Worm (Caenorhabditis elegans) whole organism, young adult: Measurements from ENCODE around the gene him-5.

Experiments
- B0261.1 ChIP-seq: sonication (generic microtip); optimal IDR thresholded peaks from 2 replicates; lab custom pipeline; 2016; ENCODE audit warnings: mild to moderate bottlenecking, missing genetic modification characterization, moderate library complexity, missing compliant biosample characterization
- B0336.3 ChIP-seq: fragments of 200-800 bp; sonication (Bioruptor generic); IDR thresholded peaks from 2 replicates; pipeline ENCODE4 v1.3.6; 2022; ENCODE audit warnings: missing genetic modification characterization, missing compliant biosample characterization
- C17E4.6 ChIP-seq: fragments of 200-800 bp; sonication (Bioruptor generic); IDR thresholded peaks from 2 replicates; pipeline ENCODE4 v1.3.6; 2022; ENCODE audit warnings: missing genetic modification reagents, missing genetic modification characterization, missing compliant biosample characterization
- F33H1.4 ChIP-seq: fragments of 200-800 bp; sonication (Bioruptor generic); IDR thresholded peaks from 2 replicates; pipeline ENCODE4 v1.3.6; 2022; ENCODE audit warnings: missing genetic modification reagents, missing genetic modification characterization, missing compliant biosample characterization
- F37B4.10 ChIP-seq: fragments of 200-800 bp; sonication (Bioruptor generic); IDR thresholded peaks from 2 replicates; pipeline ENCODE4 v1.3.6; 2022; ENCODE audit warnings: missing genetic modification characterization, missing compliant biosample characterization
- F39B2.1 ChIP-seq: fragments of 200-800 bp; sonication (Bioruptor generic); IDR thresholded peaks from 2 replicates; pipeline ENCODE4 v1.3.6; 2022; ENCODE audit warnings: missing genetic modification reagents, missing genetic modification characterization, missing compliant biosample characterization
- F49E8.2 ChIP-seq: sonication (generic microtip); optimal IDR thresholded peaks from 3 replicates; lab custom pipeline; 2017; ENCODE audit warnings: missing genetic modification characterization, mild to moderate bottlenecking, missing compliant biosample characterization, antibody characterized with exemption, moderate library complexity; ENCODE audit not compliant: insufficient read depth
- F52B5.7 ChIP-seq: sonication (generic microtip); optimal IDR thresholded peaks from 2 replicates; lab custom pipeline; 2016; ENCODE audit warnings: mild to moderate bottlenecking, missing genetic modification characterization, missing compliant biosample characterization
- F55B11.4 ChIP-seq: sonication (generic microtip); optimal IDR thresholded peaks from 2 replicates; lab custom pipeline; 2016; ENCODE audit warnings: missing compliant biosample characterization, missing genetic modification characterization, borderline replicate concordance; ENCODE audit not compliant: insufficient read depth
- F57C9.4 ChIP-seq: sonication (generic microtip); optimal IDR thresholded peaks from 2 replicates; lab custom pipeline; 2017; ENCODE audit warnings: mild to moderate bottlenecking, missing genetic modification characterization, missing compliant biosample characterization
- K11D2.4 ChIP-seq: fragments of 200-800 bp; sonication (Bioruptor generic); IDR thresholded peaks from 2 replicates; pipeline ENCODE4 v1.3.6; 2022; ENCODE audit warnings: missing genetic modification reagents, missing genetic modification characterization, missing compliant biosample characterization
- K12H6.12 ChIP-seq: fragments of 200-800 bp; sonication (Bioruptor generic); optimal IDR thresholded peaks from 2 replicates; lab custom pipeline; 2018; ENCODE audit warnings: mild to moderate bottlenecking, missing genetic modification characterization, missing compliant biosample characterization
- T26A5.8 ChIP-seq: sonication (generic microtip); optimal IDR thresholded peaks from 2 replicates; lab custom pipeline; 2016; ENCODE audit warnings: missing genetic modification characterization, missing compliant biosample characterization
- aptf-2 ChIP-seq: fragments of 200-800 bp; sonication (Bioruptor generic); conservative IDR thresholded peaks from 2 replicates; pipeline ENCODE4 v1.3.6; 2022; ENCODE audit warnings: missing genetic modification reagents, missing genetic modification characterization, missing compliant biosample characterization
- atf-7 ChIP-seq: sonication (generic microtip); optimal IDR thresholded peaks from 2 replicates; lab custom pipeline; 2017; ENCODE audit warnings: mild to moderate bottlenecking, missing genetic modification characterization, missing compliant biosample characterization
- attf-3 ChIP-seq: fragments of 200-800 bp; sonication (Bioruptor generic); conservative IDR thresholded peaks from 2 replicates; pipeline ENCODE4 v1.3.6; 2022; ENCODE audit warnings: missing genetic modification reagents, missing genetic modification characterization, missing compliant biosample characterization
- bed-2 ChIP-seq: fragments of 200-800 bp; sonication (Bioruptor generic); IDR thresholded peaks from 2 replicates; pipeline ENCODE4 v1.3.6; 2022; ENCODE audit warnings: missing genetic modification reagents, missing genetic modification characterization, missing compliant biosample characterization
- dox-1 ChIP-seq: fragments of 200-800 bp; sonication (Bioruptor generic); IDR thresholded peaks from 2 replicates; pipeline ENCODE4 v1.3.6; 2022; ENCODE audit warnings: missing genetic modification reagents, missing genetic modification characterization, missing compliant biosample characterization
- dpl-1 ChIP-seq: fragments of 150-350 bp; optimal IDR thresholded peaks from 2 replicates; lab custom pipeline; 2014; ENCODE audit warnings: missing biosample characterization, missing genetic modification reagents, missing genetic modification characterization
- ekl-4 ChIP-seq: fragments of 200-800 bp; sonication (Bioruptor generic); IDR thresholded peaks from 2 replicates; pipeline ENCODE4 v1.3.6; 2022; ENCODE audit warnings: missing genetic modification reagents, missing genetic modification characterization, missing compliant biosample characterization
- hlh-26 ChIP-seq: fragments of 200-800 bp; sonication (Bioruptor generic); conservative IDR thresholded peaks from 2 replicates; pipeline ENCODE4 v1.3.6; 2022; ENCODE audit warnings: missing genetic modification reagents, missing genetic modification characterization, missing compliant biosample characterization
- hmg-20 ChIP-seq: fragments of 200-800 bp; sonication (Bioruptor generic); IDR thresholded peaks from 2 replicates; pipeline ENCODE4 v1.3.6; 2022; ENCODE audit warnings: missing genetic modification reagents, missing genetic modification characterization, missing compliant biosample characterization
- hrde-1 ChIP-seq: sonication (generic microtip); optimal IDR thresholded peaks from 2 replicates; lab custom pipeline; 2016; ENCODE audit warnings: missing genetic modification characterization, mild to moderate bottlenecking, missing compliant biosample characterization, moderate library complexity, missing genotype, missing genetic modification reagents, borderline replicate concordance
- hsf-1 ChIP-seq: fragments of 200-800 bp; sonication (Bioruptor generic); IDR thresholded peaks from 2 replicates; pipeline ENCODE4 v1.3.6; 2022; ENCODE audit warnings: missing genetic modification reagents, missing genetic modification characterization, missing compliant biosample characterization
- lag-1 ChIP-seq: fragments of 200-800 bp; sonication (Bioruptor generic); IDR thresholded peaks from 2 replicates; pipeline ENCODE4 v1.3.6; 2022; ENCODE audit warnings: missing genetic modification reagents, missing genetic modification characterization, missing compliant biosample characterization
- madf-8 ChIP-seq: fragments of 200-800 bp; sonication (Bioruptor generic); conservative IDR thresholded peaks from 2 replicates; pipeline ENCODE4 v1.3.6; 2022; ENCODE audit warnings: missing genetic modification reagents, missing genetic modification characterization, missing compliant biosample characterization
- mcd-1 ChIP-seq: fragments of 200-800 bp; sonication (Bioruptor generic); IDR thresholded peaks from 2 replicates; pipeline ENCODE4 v1.3.6; 2022; ENCODE audit warnings: missing genetic modification reagents, missing genetic modification characterization, missing compliant biosample characterization
- mel-28 ChIP-seq: sonication (generic microtip); optimal IDR thresholded peaks from 2 replicates; lab custom pipeline; 2016; ENCODE audit warnings: borderline replicate concordance, mild to moderate bottlenecking, missing genetic modification characterization, missing compliant biosample characterization
- nfya-2 ChIP-seq: fragments of 200-800 bp; sonication (Bioruptor generic); IDR thresholded peaks from 2 replicates; pipeline ENCODE4 v1.3.6; 2022; ENCODE audit warnings: missing genetic modification reagents, missing genetic modification characterization, missing compliant biosample characterization
- nhr-27 ChIP-seq: fragments of 200-800 bp; sonication (Bioruptor generic); optimal IDR thresholded peaks from 2 replicates; lab custom pipeline; 2018; ENCODE audit warnings: mild to moderate bottlenecking, missing genetic modification characterization, moderate library complexity, missing compliant biosample characterization
- nhr-80 ChIP-seq: sonication (generic microtip); optimal IDR thresholded peaks from 2 replicates; lab custom pipeline; 2016; ENCODE audit warnings: missing genetic modification characterization, missing compliant biosample characterization
- nhr-90 ChIP-seq: sonication (generic microtip); optimal IDR thresholded peaks from 2 replicates; lab custom pipeline; 2016; ENCODE audit warnings: missing genotype, mild to moderate bottlenecking, missing genetic modification characterization, missing compliant biosample characterization
- rec-8 ChIP-seq, 2 experiments: sonication (generic microtip); optimal IDR thresholded peaks; 2 replicates each; lab custom pipeline; 2016; ENCODE audit warnings: mild to moderate bottlenecking in 2 of 2, missing genetic modification characterization in 2 of 2, missing genetic modification reagents in 2 of 2, missing genotype in 2 of 2, missing biosample characterization in 1 of 2, missing compliant biosample characterization in 1 of 2, moderate library complexity in 1 of 2
- repo-1 ChIP-seq: sonication (generic microtip); optimal IDR thresholded peaks from 2 replicates; lab custom pipeline; 2017; ENCODE audit warnings: mild to moderate bottlenecking, missing genetic modification characterization, missing compliant biosample characterization
- sea-2 ChIP-seq: fragments of 200-800 bp; sonication (Bioruptor generic); IDR thresholded peaks from 2 replicates; pipeline ENCODE4 v1.3.6; 2022; ENCODE audit warnings: missing genetic modification characterization, missing compliant biosample characterization
- snpc-1.1 ChIP-seq: sonication (generic microtip); optimal IDR thresholded peaks from 2 replicates; lab custom pipeline; 2017; ENCODE audit warnings: missing genetic modification characterization, mild to moderate bottlenecking, missing compliant biosample characterization, antibody characterized with exemption, moderate library complexity, missing genotype, missing genetic modification reagents; ENCODE audit not compliant: insufficient read depth
- somi-1 ChIP-seq: fragments of 200-800 bp; sonication (Bioruptor generic); optimal IDR thresholded peaks from 2 replicates; lab custom pipeline; 2018; ENCODE audit warnings: mild to moderate bottlenecking, missing genetic modification characterization, missing compliant biosample characterization
- tlf-1 ChIP-seq: fragments of 200-800 bp; sonication (Bioruptor generic); optimal IDR thresholded peaks from 2 replicates; lab custom pipeline; 2018; ENCODE audit warnings: mild to moderate bottlenecking, missing genetic modification characterization, missing compliant biosample characterization
- unc-130 ChIP-seq: sonication (generic microtip); optimal IDR thresholded peaks from 2 replicates; lab custom pipeline; 2016; ENCODE audit warnings: missing genetic modification reagents, missing genetic modification characterization, missing compliant biosample characterization
- xnd-1 ChIP-seq: sonication (generic microtip); optimal IDR thresholded peaks from 2 replicates; lab custom pipeline; 2016; ENCODE audit warnings: missing genotype, missing genetic modification reagents, missing genetic modification characterization, missing compliant biosample characterization
- zfh-2 ChIP-seq: fragments of 200-800 bp; sonication (Bioruptor generic); conservative IDR thresholded peaks from 2 replicates; pipeline ENCODE4 v1.3.6; 2022; ENCODE audit warnings: missing genetic modification reagents, missing genetic modification characterization, missing compliant biosample characterization
- ztf-18 ChIP-seq: sonication (generic microtip); optimal IDR thresholded peaks from 2 replicates; lab custom pipeline; 2016; ENCODE audit warnings: missing genotype, mild to moderate bottlenecking, missing genetic modification characterization, missing compliant biosample characterization
- ztf-22 ChIP-seq: fragments of 200-800 bp; sonication (Bioruptor generic); optimal IDR thresholded peaks from 2 replicates; lab custom pipeline; 2018; ENCODE audit warnings: mild to moderate bottlenecking, missing genetic modification characterization, moderate library complexity, missing compliant biosample characterization
- ztf-28 ChIP-seq: fragments of 200-800 bp; sonication (Bioruptor generic); IDR thresholded peaks from 2 replicates; pipeline ENCODE4 v1.3.6; 2022; ENCODE audit warnings: missing genetic modification reagents, missing genetic modification characterization, missing compliant biosample characterization
- ztf-3 ChIP-seq: fragments of 200-800 bp; sonication (Bioruptor generic); optimal IDR thresholded peaks from 2 replicates; lab custom pipeline; 2018; ENCODE audit warnings: mild to moderate bottlenecking, missing genetic modification characterization, missing compliant biosample characterization
- ztf-6 ChIP-seq: fragments of 200-800 bp; sonication (Bioruptor generic); IDR thresholded peaks from 2 replicates; pipeline ENCODE4 v1.3.6; 2022; ENCODE audit warnings: missing genetic modification reagents, missing genetic modification characterization, missing compliant biosample characterization

The him-5 gene

ce11 chrV:14134757-14135441, 44.7 kb downstream of the him-5 start:
- no peak for TF ChIP-seq unc-130 (GFP tag; lab: Kevin White, UChicago)
- TF ChIP-seq nhr-80 = peak; percentile 39
- no peak for TF ChIP-seq K12H6.12 (tag; lab: Kevin White, UChicago)

DNA sequence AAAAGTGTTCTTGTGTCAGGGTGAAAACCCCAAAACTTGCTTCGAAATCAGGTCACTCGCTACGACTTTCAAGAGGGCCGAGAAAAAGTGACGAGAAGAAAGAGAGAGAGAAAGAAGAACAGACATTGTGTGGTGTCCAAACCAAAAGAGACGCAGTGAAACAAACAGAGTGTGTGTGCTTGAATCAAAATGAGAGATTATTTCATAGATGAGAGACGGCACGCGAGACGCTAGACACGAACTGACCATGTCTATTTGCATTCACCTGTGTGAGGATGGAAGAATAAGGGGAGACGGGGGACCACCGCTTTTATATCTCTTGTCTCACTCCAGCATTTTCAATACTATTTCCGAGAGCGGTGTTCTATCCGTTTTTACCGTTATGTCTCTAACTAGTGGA, 45.9 kb downstream of the him-5 start:
- TF ChIP-seq sea-2 (GFP tag; lab: Robert Waterston, UW) (no peak), repo-1 (no peak), aptf-2 (GFP tag; lab: Robert Waterston, UW) (no peak), dpl-1 (GFP tag; lab: Kevin White, UChicago) (no peak), hsf-1 (GFP tag; lab: Robert Waterston, UW) (no peak), hlh-26 (GFP tag; lab: Robert Waterston, UW) (no peak), hrde-1 (tag; lab: Kevin White, UChicago) (no peak), nfya-2 (no peak), F33H1.4 (GFP tag; lab: Robert Waterston, UW) (no peak), dox-1 (peak; percentile 30; the same call in 1 of the 2 replicates), K11D2.4 (GFP tag; lab: Robert Waterston, UW) (no peak), snpc-1.1 (tag; lab: Kevin White, UChicago) (no peak), somi-1 (GFP tag; lab: Kevin White, UChicago) (no peak), F39B2.1 (GFP tag; lab: Robert Waterston, UW) (no peak), bed-2 (GFP tag; lab: Robert Waterston, UW) (no peak), madf-8 (no peak), hmg-20 (GFP tag; lab: Robert Waterston, UW) (no peak), zfh-2 (GFP tag; lab: Robert Waterston, UW) (0 out of 2 replicates have a peak, but pooled peaks have one; percentile 5), nhr-27 (tag; lab: Kevin White, UChicago) (no peak), mel-28 (tag; lab: Kevin White, UChicago) (no peak), F52B5.7 (no peak), ztf-28 (GFP tag; lab: Robert Waterston, UW) (no peak), K12H6.12 (tag; lab: Kevin White, UChicago) (peak; percentile 22), F49E8.2 (tag; lab: Kevin White, UChicago) (no peak), attf-3 (GFP tag; lab: Robert Waterston, UW) (no peak), ztf-3 (GFP tag; lab: Kevin White, UChicago) (no peak), lag-1 (GFP tag; lab: Robert Waterston, UW) (no peak), F57C9.4 (tag; lab: Kevin White, UChicago) (no peak), ztf-18 (tag; lab: Kevin White, UChicago) (no peak), mcd-1 (GFP tag; lab: Robert Waterston, UW) (peak; percentile 36; the same call in 1 of the 2 replicates), B0261.1 (tag; lab: Kevin White, UChicago) (no peak), xnd-1 (no peak), F37B4.10 (GFP tag; lab: Robert Waterston, UW) (no peak), tlf-1 (GFP tag; lab: Kevin White, UChicago) (no peak), nhr-90 (no peak), F55B11.4 (tag; lab: Kevin White, UChicago) (no peak), ztf-6 (GFP tag; lab: Robert Waterston, UW) (no peak), C17E4.6 (GFP tag; lab: Robert Waterston, UW) (no peak), B0336.3 (GFP tag; lab: Robert Waterston, UW) (peak; percentile 13; the same call in 1 of the 2 replicates), ekl-4 (GFP tag; lab: Robert Waterston, UW) (no peak), T26A5.8 (tag; lab: Kevin White, UChicago) (no peak), ztf-22 (GFP tag; lab: Kevin White, UChicago) (no peak), rec-8 (tag; optimal IDR thresholded peaks at IDR 0.05; lab: Kevin White, UChicago) (no peak), atf-7 (tag; lab: Kevin White, UChicago) (peak; percentile 3)
